Fruit fly (Drosophila melanogaster) Kc167 (cell line): ENCODE measurements around the gene Blos2.

Experiments used
- Myc ChIP-seq: fragments of >200 bp; optimal IDR thresholded peaks from 2 replicates; lab custom pipeline; 2017; ENCODE audit warnings: missing external identifiers
- Sin3A ChIP-seq: fragments of >200 bp; optimal IDR thresholded peaks from 2 replicates; lab custom pipeline; 2018; ENCODE audit warnings: missing external identifiers
- h ChIP-seq: fragments of >200 bp; optimal IDR thresholded peaks from 3 replicates; lab custom pipeline; 2018; ENCODE audit warnings: missing external identifiers
- insv ChIP-seq: fragments of >200 bp; optimal IDR thresholded peaks from 3 replicates; lab custom pipeline; 2018; ENCODE audit warnings: missing external identifiers
- psq ChIP-seq: fragments of >200 bp; optimal IDR thresholded peaks from 2 replicates; lab custom pipeline; 2017; ENCODE audit warnings: missing external identifiers
- ttk ChIP-seq: sonication (Bioruptor generic); optimal IDR thresholded peaks from 2 replicates; lab custom pipeline; 2017; ENCODE audit warnings: missing external identifiers

Blos2 gene

dm6 chr3L:11074043-11074853, 12.9 kb downstream of the Blos2 start, which contains the start of the genes Pfdn2 and Noc1:
Gene Pfdn2 (minus strand): TSS chr3L:11074388.
Gene Noc1 (plus strand): TSS chr3L:11074769.
- no peak for TF ChIP-seq ttk (lab: Kevin White, UChicago)
- no peak for TF ChIP-seq h (lab: Kevin White, UChicago)
- no peak for TF ChIP-seq Myc (lab: Kevin White, UChicago)
- TF ChIP-seq psq (lab: Kevin White, UChicago): no peak
- TF ChIP-seq insv (lab: Kevin White, UChicago): no peak
- TF ChIP-seq Sin3A: no peak

dm6 chr3L:11083605-11084004, 22.2 kb downstream of the Blos2 start:
- TF ChIP-seq h (lab: Kevin White, UChicago) (no peak), insv (lab: Kevin White, UChicago) (no peak), ttk (lab: Kevin White, UChicago) (no peak), psq (lab: Kevin White, UChicago) (no peak), Myc (lab: Kevin White, UChicago) (no peak), Sin3A (no peak)

- TF ChIP-seq Myc (lab: Kevin White, UChicago): no peak
- TF ChIP-seq insv (lab: Kevin White, UChicago): no peak
- TF ChIP-seq h (lab: Kevin White, UChicago): no peak
- TF ChIP-seq psq (lab: Kevin White, UChicago): no peak
- TF ChIP-seq ttk (lab: Kevin White, UChicago): no peak
- TF ChIP-seq Sin3A: no peak
Measured at dm6 chr3L:11084557-11085231, 23.3 kb downstream of the Blos2 start.

dm6 chr3L:11085810-11086209, 24.4 kb downstream of the Blos2 start:
- no peak for TF ChIP-seq psq (lab: Kevin White, UChicago)
- TF ChIP-seq Sin3A: no peak
- TF ChIP-seq insv (lab: Kevin White, UChicago): no peak
- TF ChIP-seq h (lab: Kevin White, UChicago): no peak
- no peak for TF ChIP-seq ttk (lab: Kevin White, UChicago)
- no peak for TF ChIP-seq Myc (lab: Kevin White, UChicago)

- TF ChIP-seq h (lab: Kevin White, UChicago) (no peak), ttk (lab: Kevin White, UChicago) (no peak)
Measured at dm6 chr3L:11089805-11090440, 28.6 kb downstream of the Blos2 start.

- no peak for TF ChIP-seq ttk (lab: Kevin White, UChicago)
- no peak for TF ChIP-seq psq (lab: Kevin White, UChicago)
- TF ChIP-seq Myc (lab: Kevin White, UChicago): no peak
- TF ChIP-seq insv (lab: Kevin White, UChicago): no peak
- no peak for TF ChIP-seq Sin3A
- no peak for TF ChIP-seq h (lab: Kevin White, UChicago)
Measured at dm6 chr3L:11091943-11092609, 30.7 kb downstream of the Blos2 start.

- TF ChIP-seq Myc (lab: Kevin White, UChicago) (no peak), Sin3A (no peak), h (lab: Kevin White, UChicago) (no peak), psq (lab: Kevin White, UChicago) (no peak), insv (lab: Kevin White, UChicago) (no peak), ttk (lab: Kevin White, UChicago) (no peak)
Measured at dm6 chr3L:11092610-11092961, 31.2 kb downstream of the Blos2 start.

- TF ChIP-seq psq (lab: Kevin White, UChicago) (no peak), h (lab: Kevin White, UChicago) (no peak), Myc (lab: Kevin White, UChicago) (no peak), insv (lab: Kevin White, UChicago) (no peak), Sin3A (no peak), ttk (lab: Kevin White, UChicago) (no peak)
Measured at dm6 chr3L:11093046-11093520, 31.7 kb downstream of the Blos2 start, which contains the start of gene JIL-1. Gene JIL-1 (minus strand): TSS chr3L:11093193.

- no peak for TF ChIP-seq Myc (lab: Kevin White, UChicago)
- TF ChIP-seq h (lab: Kevin White, UChicago): no peak
- TF ChIP-seq insv (lab: Kevin White, UChicago): no peak
- no peak for TF ChIP-seq psq (lab: Kevin White, UChicago)
- TF ChIP-seq ttk (lab: Kevin White, UChicago): no peak
- no peak for TF ChIP-seq Sin3A
Measured at dm6 chr3L:11094279-11094678, 32.9 kb downstream of the Blos2 start.

- no peak for TF ChIP-seq insv (lab: Kevin White, UChicago)
- no peak for TF ChIP-seq Sin3A
- TF ChIP-seq psq (lab: Kevin White, UChicago): no peak
- no peak for TF ChIP-seq ttk (lab: Kevin White, UChicago)
- no peak for TF ChIP-seq Myc (lab: Kevin White, UChicago)
- no peak for TF ChIP-seq h (lab: Kevin White, UChicago)
Measured at dm6 chr3L:11096195-11096908, 35.0 kb downstream of the Blos2 start, which contains the start of the genes CG46439, Iyd and CG33947. Gene CG46439 (minus strand): TSS chr3L:11096245. Gene Iyd (minus strand): TSS chr3L:11096245. Gene CG33947 (plus strand): TSS chr3L:11096496.
